Worm (Caenorhabditis elegans) whole organism, late embryonic: ENCODE results near the gene hmg-1.2.

Experiments
- C08G9.2 ChIP-seq: sonication (generic microtip); optimal IDR thresholded peaks from 2 replicates; lab custom pipeline; 2016; ENCODE audit warnings: mild to moderate bottlenecking, missing genetic modification characterization, moderate library complexity, missing compliant biosample characterization
- K02D7.2 ChIP-seq: sonication (generic microtip); optimal IDR thresholded peaks from 2 replicates; lab custom pipeline; 2017; ENCODE audit warnings: mild to moderate bottlenecking, missing genetic modification characterization, missing compliant biosample characterization
- K09A11.1 ChIP-seq: sonication (generic microtip); optimal IDR thresholded peaks from 2 replicates; lab custom pipeline; 2017; ENCODE audit warnings: antibody characterized with exemption, mild to moderate bottlenecking, missing genetic modification characterization, missing compliant biosample characterization; ENCODE audit not compliant: insufficient read depth
- T23F11.4 ChIP-seq: fragments of 200-800 bp; sonication (Bioruptor generic); optimal IDR thresholded peaks from 2 replicates; lab custom pipeline; 2018; ENCODE audit warnings: mild to moderate bottlenecking, missing genetic modification characterization, missing compliant biosample characterization
- Y22D7AL.16 ChIP-seq: sonication (generic microtip); optimal IDR thresholded peaks from 2 replicates; lab custom pipeline; 2016; ENCODE audit warnings: missing genetic modification characterization, missing compliant biosample characterization
- ama-1 ChIP-seq: fragments of 150-350 bp; optimal IDR thresholded peaks from 2 replicates; lab custom pipeline; 2014
- ceh-14 ChIP-seq: sonication (generic microtip); optimal IDR thresholded peaks from 2 replicates; lab custom pipeline; 2016; ENCODE audit warnings: missing genotype, missing genetic modification characterization, missing compliant biosample characterization
- ceh-18 ChIP-seq: sonication (generic microtip); optimal IDR thresholded peaks from 2 replicates; lab custom pipeline; 2016; ENCODE audit warnings: missing genetic modification characterization, missing compliant biosample characterization
- ceh-19 ChIP-seq: fragments of 200-800 bp; sonication (Bioruptor generic); optimal IDR thresholded peaks from 2 replicates; lab custom pipeline; 2018; ENCODE audit warnings: mild to moderate bottlenecking, missing genetic modification characterization, missing compliant biosample characterization
- ceh-2 ChIP-seq: sonication (generic microtip); optimal IDR thresholded peaks from 2 replicates; lab custom pipeline; 2016; ENCODE audit warnings: missing genotype, missing genetic modification characterization, missing compliant biosample characterization
- ceh-22 ChIP-seq: sonication (generic microtip); optimal IDR thresholded peaks from 2 replicates; lab custom pipeline; 2017; ENCODE audit warnings: missing biosample characterization, missing genetic modification characterization
- ceh-31 ChIP-seq: sonication (generic microtip); optimal IDR thresholded peaks from 2 replicates; lab custom pipeline; 2016; ENCODE audit warnings: missing genetic modification characterization, missing compliant biosample characterization
- ceh-6 ChIP-seq: fragments of 200-800 bp; sonication (Bioruptor generic); optimal IDR thresholded peaks from 2 replicates; lab custom pipeline; 2018; ENCODE audit warnings: mild to moderate bottlenecking, missing genetic modification characterization, missing compliant biosample characterization
- dmd-4 ChIP-seq: sonication (generic microtip); optimal IDR thresholded peaks from 2 replicates; lab custom pipeline; 2016; ENCODE audit warnings: borderline replicate concordance, missing genetic modification characterization, missing compliant biosample characterization
- dve-1 ChIP-seq: sonication (generic microtip); optimal IDR thresholded peaks from 2 replicates; lab custom pipeline; 2017; ENCODE audit warnings: antibody characterized with exemption, mild to moderate bottlenecking, missing genetic modification characterization, missing compliant biosample characterization
- elt-4 ChIP-seq: sonication (generic microtip); optimal IDR thresholded peaks from 2 replicates; lab custom pipeline; 2016; ENCODE audit warnings: missing genetic modification characterization, missing compliant biosample characterization
- eyg-1 ChIP-seq: sonication (generic microtip); optimal IDR thresholded peaks from 2 replicates; lab custom pipeline; 2016; ENCODE audit warnings: missing genotype, missing genetic modification characterization, missing compliant biosample characterization
- fkh-10 ChIP-seq: fragments of 150-350 bp; optimal IDR thresholded peaks from 2 replicates; lab custom pipeline; 2014; ENCODE audit warnings: missing biosample characterization, missing genetic modification reagents, missing genetic modification characterization
- hlh-15 ChIP-seq: sonication (generic microtip); optimal IDR thresholded peaks from 2 replicates; lab custom pipeline; 2016; ENCODE audit warnings: missing genetic modification characterization, missing compliant biosample characterization
- hlh-30 ChIP-seq: sonication (generic microtip); optimal IDR thresholded peaks from 2 replicates; lab custom pipeline; 2017; ENCODE audit warnings: antibody characterized with exemption, missing genetic modification characterization, missing compliant biosample characterization; ENCODE audit not compliant: insufficient read depth
- hlh-6 ChIP-seq: sonication (generic microtip); optimal IDR thresholded peaks from 2 replicates; lab custom pipeline; 2016; ENCODE audit warnings: missing genotype, missing genetic modification characterization, missing compliant biosample characterization
- madf-2 ChIP-seq: sonication (generic microtip); optimal IDR thresholded peaks from 2 replicates; lab custom pipeline; 2017; ENCODE audit warnings: missing genetic modification characterization, missing compliant biosample characterization
- nfya-1 ChIP-seq: sonication (generic microtip); optimal IDR thresholded peaks from 2 replicates; lab custom pipeline; 2017; ENCODE audit warnings: missing genetic modification characterization, mild to moderate bottlenecking, missing compliant biosample characterization, antibody characterized with exemption, moderate library complexity
- odd-2 ChIP-seq: sonication (generic microtip); optimal IDR thresholded peaks from 2 replicates; lab custom pipeline; 2017; ENCODE audit warnings: antibody characterized with exemption, mild to moderate bottlenecking, missing genetic modification characterization, missing compliant biosample characterization
- pag-3 ChIP-seq: sonication (generic microtip); optimal IDR thresholded peaks from 2 replicates; lab custom pipeline; 2016; ENCODE audit warnings: missing compliant biosample characterization, missing genetic modification characterization, borderline replicate concordance
- pat-9 ChIP-seq: fragments of 200-800 bp; sonication (Bioruptor generic); optimal IDR thresholded peaks from 2 replicates; lab custom pipeline; 2018; ENCODE audit warnings: mild to moderate bottlenecking, missing genetic modification characterization, moderate library complexity, missing compliant biosample characterization
- pax-1 ChIP-seq: fragments of 150-350 bp; optimal IDR thresholded peaks from 2 replicates; lab custom pipeline; 2014; ENCODE audit warnings: missing biosample characterization, missing genetic modification characterization
- pqm-1 ChIP-seq: sonication (generic microtip); optimal IDR thresholded peaks from 2 replicates; lab custom pipeline; 2016; ENCODE audit warnings: missing genetic modification characterization, missing compliant biosample characterization
- pros-1 ChIP-seq: fragments of 150-350 bp; optimal IDR thresholded peaks from 2 replicates; lab custom pipeline; 2014; ENCODE audit warnings: missing biosample characterization, missing genetic modification reagents, missing genetic modification characterization
- ref-2 ChIP-seq: sonication (generic microtip); optimal IDR thresholded peaks from 2 replicates; lab custom pipeline; 2016; ENCODE audit warnings: missing genetic modification characterization, missing compliant biosample characterization
- sdc-2 ChIP-seq: sonication (generic microtip); optimal IDR thresholded peaks from 2 replicates; lab custom pipeline; 2016; ENCODE audit warnings: missing genotype, missing genetic modification characterization, missing compliant biosample characterization
- sox-2 ChIP-seq: fragments of 200-800 bp; sonication (Bioruptor generic); IDR thresholded peaks from 2 replicates; pipeline ENCODE4 v1.3.6; 2022; ENCODE audit warnings: missing genetic modification reagents, missing genetic modification characterization, missing compliant biosample characterization
- sox-4 ChIP-seq: sonication (generic microtip); optimal IDR thresholded peaks from 2 replicates; lab custom pipeline; 2017; ENCODE audit warnings: mild to moderate bottlenecking, missing genetic modification characterization, inconsistent platforms, missing compliant biosample characterization
- syd-9 ChIP-seq: sonication (generic microtip); optimal IDR thresholded peaks from 2 replicates; lab custom pipeline; 2016; ENCODE audit warnings: mild to moderate bottlenecking, missing genetic modification characterization, moderate library complexity, missing compliant biosample characterization
- tbx-2 ChIP-seq: sonication (generic microtip); optimal IDR thresholded peaks from 2 replicates; lab custom pipeline; 2016; ENCODE audit warnings: missing genetic modification characterization, missing compliant biosample characterization
- ttx-3 ChIP-seq: sonication (generic microtip); optimal IDR thresholded peaks from 2 replicates; lab custom pipeline; 2016; ENCODE audit warnings: missing genetic modification reagents, missing genetic modification characterization, missing compliant biosample characterization
- unc-3 ChIP-seq, 2 experiments: fragments of 200-800 bp in 1 of 2; sonication (Bioruptor generic) in 1 of 2; sonication (generic microtip) in 1 of 2; conservative IDR thresholded peaks in 1 of 2; optimal IDR thresholded peaks in 1 of 2; 2 replicates each; pipeline versions ENCODE4 v1.3.6 to Lab custom; 2016 to 2022; ENCODE audit warnings: missing compliant biosample characterization in 2 of 2, missing genetic modification characterization in 2 of 2, missing genetic modification reagents in 1 of 2
- unc-42 ChIP-seq: sonication (generic microtip); optimal IDR thresholded peaks from 2 replicates; lab custom pipeline; 2016; ENCODE audit warnings: missing genotype, missing genetic modification characterization, missing compliant biosample characterization
- unc-86 ChIP-seq: sonication (generic microtip); optimal IDR thresholded peaks from 2 replicates; lab custom pipeline; 2016; ENCODE audit warnings: missing genetic modification characterization, missing compliant biosample characterization
- zip-5 ChIP-seq: sonication (generic microtip); optimal IDR thresholded peaks from 2 replicates; lab custom pipeline; 2016; ENCODE audit warnings: missing genetic modification characterization, missing compliant biosample characterization
- ztf-16 ChIP-seq: sonication (generic microtip); optimal IDR thresholded peaks from 2 replicates; lab custom pipeline; 2017; ENCODE audit warnings: missing genetic modification characterization, missing compliant biosample characterization

The hmg-1.2 gene

ce11 chrIII:6295972-6296700 lies 16.0 kb downstream of the hmg-1.2 start, which contains the start of gene F47D12.7:
TSS of gene F47D12.7 (minus strand) at chrIII:6296022.
- no peak for TF ChIP-seq unc-3 (GFP tag; conservative IDR thresholded peaks at IDR 0.05; lab: Robert Waterston, UW)
- TF ChIP-seq unc-3 (tag; optimal IDR thresholded peaks at IDR 0.05; lab: Kevin White, UChicago) = no peak
- TF ChIP-seq K09A11.1 = no peak
- TF ChIP-seq eyg-1 (tag; lab: Kevin White, UChicago) = no peak
- no peak for TF ChIP-seq dve-1 (tag; lab: Kevin White, UChicago)
- TF ChIP-seq pros-1 = no peak
- no peak for TF ChIP-seq ceh-31 (tag; lab: Kevin White, UChicago)

ce11 chrIII:6297599-6297998 lies 17.4 kb downstream of the hmg-1.2 start:
- TF ChIP-seq pqm-1 (tag; lab: Kevin White, UChicago) (no peak), ceh-19 (no peak), ref-2 (tag; lab: Kevin White, UChicago) (no peak), ttx-3 (tag; lab: Kevin White, UChicago) (no peak), tbx-2 (tag; lab: Kevin White, UChicago) (no peak), K02D7.2 (tag; lab: Kevin White, UChicago) (no peak), pag-3 (tag; lab: Kevin White, UChicago) (no peak), unc-86 (tag; lab: Kevin White, UChicago) (no peak), ceh-14 (tag; lab: Kevin White, UChicago) (no peak), hlh-6 (tag; lab: Kevin White, UChicago) (no peak), Y22D7AL.16 (tag; lab: Kevin White, UChicago) (no peak), sox-4 (tag; lab: Kevin White, UChicago) (no peak), sox-2 (GFP tag; lab: Robert Waterston, UW) (no peak), sdc-2 (tag; lab: Kevin White, UChicago) (no peak)
- TF ChIP-seq, all 69 proteins: peak for 0

ce11 chrIII:6298131-6298530 lies 18.0 kb downstream of the hmg-1.2 start, which contains the start of gene F47D12.3:
TSS of gene F47D12.3 (plus strand) at chrIII:6298461.
- no peak for TF ChIP-seq elt-4
- TF ChIP-seq T23F11.4 (GFP tag; lab: Kevin White, UChicago) = no peak
- TF ChIP-seq madf-2 (tag; lab: Kevin White, UChicago) = no peak
- TF ChIP-seq pax-1 (tag; lab: Kevin White, UChicago) = no peak

- TF ChIP-seq ceh-2 (tag; lab: Kevin White, UChicago) (no peak), fkh-10 (GFP tag; lab: Kevin White, UChicago) (no peak), hlh-15 (no peak), ama-1 (no peak), syd-9 (no peak)
Observed at ce11 chrIII:6300297-6300696, 20.1 kb downstream of the hmg-1.2 start.

- TF ChIP-seq nfya-1 (tag; lab: Kevin White, UChicago) = peak; percentile 23
Observed at ce11 chrIII:6301685-6302084, 21.5 kb downstream of the hmg-1.2 start.

- TF ChIP-seq pat-9 (no peak), nfya-1 (tag; lab: Kevin White, UChicago) (peak; percentile 51), ceh-22 (no peak), C08G9.2 (tag; lab: Kevin White, UChicago) (no peak), ceh-18 (tag; lab: Kevin White, UChicago) (peak; percentile 46), unc-42 (no peak), ztf-16 (tag; lab: Kevin White, UChicago) (no peak), syd-9 (no peak), hlh-30 (peak; percentile 97), eyg-1 (tag; lab: Kevin White, UChicago) (no peak), hlh-15 (no peak), zip-5 (no peak), odd-2 (tag; lab: Kevin White, UChicago) (no peak), Y22D7AL.16 (tag; lab: Kevin White, UChicago) (no peak), ceh-6 (no peak), pqm-1 (tag; lab: Kevin White, UChicago) (no peak), K09A11.1 (no peak), dmd-4 (tag; lab: Kevin White, UChicago) (no peak), dve-1 (tag; lab: Kevin White, UChicago) (no peak)
Observed at ce11 chrIII:6303114-6303647, 23.0 kb downstream of the hmg-1.2 start, which contains the start of gene F47D12.9. TSS of gene F47D12.9 (minus strand) at chrIII:6303380.
